Worm (Caenorhabditis elegans) whole organism, midembryonic: Measurements from ENCODE around the gene nhr-221.

ENCODE experiments used
- T22C8.4 ChIP-seq: fragments of 200-800 bp; sonication (Bioruptor generic); IDR thresholded peaks from 2 replicates; pipeline ENCODE4 v1.3.6; 2022; ENCODE audit warnings: missing genetic modification characterization, missing compliant biosample characterization
- cog-1 ChIP-seq: sonication (generic microtip); optimal IDR thresholded peaks from 2 replicates; lab custom pipeline; 2016; ENCODE audit warnings: missing genetic modification characterization, missing compliant biosample characterization
- flt-1 ChIP-seq: fragments of 200-800 bp; sonication (Bioruptor generic); IDR thresholded peaks from 2 replicates; pipeline ENCODE4 v1.3.6; 2022; ENCODE audit warnings: missing genetic modification characterization, missing compliant biosample characterization
- klf-2 ChIP-seq: fragments of 200-800 bp; sonication (Bioruptor generic); conservative IDR thresholded peaks from 2 replicates; pipeline ENCODE4 v1.3.6; 2022; ENCODE audit warnings: missing genetic modification reagents, missing genetic modification characterization, missing compliant biosample characterization
- med-1 ChIP-seq: sonication (generic microtip); optimal IDR thresholded peaks from 2 replicates; lab custom pipeline; 2017; ENCODE audit warnings: missing genetic modification characterization, mild to moderate bottlenecking, missing compliant biosample characterization, antibody characterized with exemption, missing genetic modification reagents; ENCODE audit not compliant: insufficient read depth
- ref-1 ChIP-seq: fragments of 200-800 bp; sonication (Bioruptor generic); conservative IDR thresholded peaks from 2 replicates; pipeline ENCODE4 v1.3.6; 2022; ENCODE audit warnings: missing genetic modification reagents, missing genetic modification characterization, missing compliant biosample characterization
- tab-1 ChIP-seq: fragments of 200-800 bp; sonication (Bioruptor generic); IDR thresholded peaks from 2 replicates; pipeline ENCODE4 v1.3.6; 2022; ENCODE audit warnings: missing genetic modification characterization, missing compliant biosample characterization
- ztf-23 ChIP-seq: fragments of 200-800 bp; sonication (Bioruptor generic); IDR thresholded peaks from 2 replicates; pipeline ENCODE4 v1.3.6; 2022; ENCODE audit warnings: missing genetic modification reagents, missing genetic modification characterization, missing compliant biosample characterization
- ztf-29 ChIP-seq: fragments of 200-800 bp; sonication (Bioruptor generic); IDR thresholded peaks from 2 replicates; pipeline ENCODE4 v1.3.6; 2022; ENCODE audit warnings: missing genetic modification reagents, missing genetic modification characterization, missing compliant biosample characterization

nhr-221 gene

DNA sequence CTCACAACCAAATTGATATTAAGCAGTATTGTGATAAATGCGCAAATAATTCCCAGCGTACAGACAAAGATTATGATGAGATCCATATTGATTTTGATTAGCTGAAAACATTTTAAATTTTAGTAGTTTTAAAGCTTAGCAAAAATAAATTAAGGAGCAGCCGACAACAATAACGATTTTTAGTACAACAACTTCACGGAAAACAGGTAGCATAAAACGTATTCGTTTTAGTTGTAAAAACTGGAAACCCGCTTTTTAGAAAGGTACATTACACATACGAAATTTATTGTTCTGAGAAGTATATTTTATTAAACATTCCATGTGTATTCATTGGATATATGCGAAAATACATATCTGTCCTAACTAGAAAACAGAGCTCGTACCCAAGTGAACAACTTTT lies 44.7 kb downstream of the nhr-221 start, which contains the start of gene srbc-36:
TSS of gene srbc-36 (minus strand) at position 101 of the 400 bp plus-strand sequence.
- no peak for TF ChIP-seq ztf-23
- no peak for TF ChIP-seq flt-1 (GFP tag; lab: Robert Waterston, UW)
- no peak for TF ChIP-seq med-1 (GFP tag; lab: Kevin White, UChicago)
- no peak for TF ChIP-seq ref-1 (GFP tag; lab: Robert Waterston, UW)
- no peak for TF ChIP-seq klf-2 (GFP tag; lab: Robert Waterston, UW)
- TF ChIP-seq tab-1 (GFP tag; lab: Robert Waterston, UW) = no peak
- TF ChIP-seq cog-1 (tag; lab: Kevin White, UChicago) = no peak
- no peak for TF ChIP-seq T22C8.4
- TF ChIP-seq ztf-29 (GFP tag; lab: Robert Waterston, UW) = no peak

DNA sequence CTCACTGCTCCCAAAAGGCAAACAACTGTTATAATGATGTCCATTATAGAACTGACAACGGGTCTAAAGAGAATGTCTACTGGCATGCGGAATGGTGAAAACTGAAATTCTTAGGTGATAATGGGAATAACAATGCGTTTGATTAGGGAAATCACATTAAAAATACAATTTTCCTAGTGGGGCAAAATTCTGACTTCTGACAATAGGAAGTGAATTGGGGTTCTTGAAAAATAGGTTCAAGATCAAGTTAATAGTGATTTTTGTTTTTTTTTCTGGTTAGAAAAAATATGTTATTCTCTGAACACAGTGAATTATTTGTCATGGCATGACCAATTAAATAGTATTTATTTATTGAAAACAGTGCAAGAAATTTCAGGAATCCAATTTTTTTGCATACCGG lies 48.3 kb downstream of the nhr-221 start, which contains the start of gene srbc-32:
TSS of gene srbc-32 (minus strand) at position 101 of the 400 bp plus-strand sequence.
- TF ChIP-seq tab-1 (GFP tag; lab: Robert Waterston, UW) (no peak), med-1 (GFP tag; lab: Kevin White, UChicago) (no peak), cog-1 (tag; lab: Kevin White, UChicago) (no peak), klf-2 (GFP tag; lab: Robert Waterston, UW) (no peak), ztf-29 (GFP tag; lab: Robert Waterston, UW) (no peak)

DNA sequence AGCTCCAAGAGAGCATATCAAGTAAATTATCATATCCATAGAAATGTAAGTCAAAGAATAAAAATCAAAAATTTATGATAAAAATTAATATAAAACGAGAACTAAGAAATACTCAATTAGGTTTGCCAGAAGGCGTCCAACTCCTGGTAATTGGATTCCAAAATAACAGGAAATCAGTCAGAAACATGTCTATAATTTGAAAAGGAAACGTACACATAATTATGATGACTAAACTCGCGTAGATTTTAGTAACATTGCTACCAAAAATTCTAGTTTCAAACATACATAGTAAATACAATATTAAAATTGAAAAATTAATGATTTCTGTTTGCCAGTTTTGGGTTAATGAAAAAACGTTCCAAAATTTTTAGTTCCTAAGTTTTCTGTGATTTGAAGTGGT lies 50.5 kb downstream of the nhr-221 start, which contains the start of gene srbc-33:
TSS of gene srbc-33 (minus strand) at position 101 of the 400 bp plus-strand sequence.
- TF ChIP-seq cog-1 (tag; lab: Kevin White, UChicago) (no peak), ztf-23 (no peak), tab-1 (GFP tag; lab: Robert Waterston, UW) (no peak), med-1 (GFP tag; lab: Kevin White, UChicago) (no peak), klf-2 (GFP tag; lab: Robert Waterston, UW) (no peak), flt-1 (GFP tag; lab: Robert Waterston, UW) (no peak), ref-1 (GFP tag; lab: Robert Waterston, UW) (no peak), ztf-29 (GFP tag; lab: Robert Waterston, UW) (no peak), T22C8.4 (no peak)
